Fruit fly (Drosophila melanogaster) whole organism, embryonic: ENCODE measurements around the gene RpS28b.

Source experiments
- Asciz ChIP-seq: fragments of 200-800 bp; sonication (Bioruptor generic); optimal IDR thresholded peaks from 2 replicates; lab custom pipeline; 2017; ENCODE audit warnings: missing biosample characterization, mild to moderate bottlenecking, missing genetic modification characterization, missing genetic modification reagents
- Bdp1 ChIP-seq: fragments of 200-800 bp; sonication (Bioruptor generic); optimal IDR thresholded peaks from 3 replicates; lab custom pipeline; 2016; ENCODE audit warnings: missing biosample characterization, missing genetic modification characterization
- CG10147 ChIP-seq: fragments of 200-800 bp; sonication (Bioruptor generic); optimal IDR thresholded peaks from 2 replicates; lab custom pipeline; 2019; ENCODE audit warnings: missing biosample characterization, mild to moderate bottlenecking, missing genetic modification characterization, moderate library complexity
- CG10321 ChIP-seq: fragments of 200-800 bp; sonication (Bioruptor generic); IDR thresholded peaks from 2 replicates; pipeline ENCODE4 v1.3.6; 2022; ENCODE audit warnings: missing biosample characterization, missing genetic modification characterization
- CG12299 ChIP-seq: fragments of 200-800 bp; sonication (Bioruptor generic); optimal IDR thresholded peaks from 2 replicates; lab custom pipeline; 2018; ENCODE audit warnings: missing biosample characterization, mild to moderate bottlenecking, missing genetic modification characterization
- CG1233 ChIP-seq: fragments of 200-800 bp; sonication (Bioruptor generic); optimal IDR thresholded peaks from 4 replicates; lab custom pipeline; 2018; ENCODE audit warnings: missing biosample characterization, mild to moderate bottlenecking, missing genetic modification characterization
- CG13296 ChIP-seq: fragments of 200-800 bp; sonication (Bioruptor generic); optimal IDR thresholded peaks from 3 replicates; lab custom pipeline; 2018; ENCODE audit warnings: missing biosample characterization, mild to moderate bottlenecking, missing genetic modification characterization
- CG14965 ChIP-seq: fragments of 200-800 bp; sonication (Bioruptor generic); optimal IDR thresholded peaks from 2 replicates; lab custom pipeline; 2016; ENCODE audit warnings: missing biosample characterization, missing genetic modification characterization, borderline replicate concordance
- CG15479 ChIP-seq: fragments of 200-800 bp; sonication (Bioruptor generic); optimal IDR thresholded peaks from 3 replicates; lab custom pipeline; 2019; ENCODE audit warnings: missing biosample characterization, mild to moderate bottlenecking, missing genetic modification characterization, moderate library complexity
- CG17612 ChIP-seq: fragments of 200-800 bp; sonication (Bioruptor generic); IDR thresholded peaks from 2 replicates; pipeline ENCODE4 v1.3.6; 2022; ENCODE audit warnings: missing biosample characterization, missing genetic modification characterization
- CG18476 ChIP-seq: fragments of 200-800 bp; sonication (Bioruptor generic); optimal IDR thresholded peaks from 2 replicates; lab custom pipeline; 2016; ENCODE audit warnings: missing biosample characterization, mild to moderate bottlenecking, missing genetic modification characterization
- CG2202 ChIP-seq: fragments of 200-800 bp; sonication (Bioruptor generic); optimal IDR thresholded peaks from 2 replicates; lab custom pipeline; 2018; ENCODE audit warnings: missing biosample characterization, mild to moderate bottlenecking, missing genetic modification characterization
- CG31224 ChIP-seq: fragments of 200-800 bp; sonication (Bioruptor generic); IDR thresholded peaks from 2 replicates; pipeline ENCODE4 v1.3.6; 2022; ENCODE audit warnings: missing biosample characterization, missing genetic modification characterization
- CG3995 ChIP-seq: fragments of 200-800 bp; sonication (Bioruptor generic); optimal IDR thresholded peaks from 3 replicates; lab custom pipeline; 2016; ENCODE audit warnings: missing biosample characterization, missing genetic modification characterization
- CG4617 ChIP-seq: fragments of 200-800 bp; sonication (Bioruptor generic); optimal IDR thresholded peaks from 3 replicates; lab custom pipeline; 2016; ENCODE audit warnings: missing biosample characterization, missing genetic modification characterization, borderline replicate concordance
- CG6254 ChIP-seq: fragments of 200-800 bp; sonication (Bioruptor generic); optimal IDR thresholded peaks from 3 replicates; lab custom pipeline; 2017; ENCODE audit warnings: mild to moderate bottlenecking, missing biosample characterization, missing genetic modification reagents, missing genetic modification characterization
- CG6791 ChIP-seq: fragments of 200-800 bp; sonication (Bioruptor generic); IDR thresholded peaks from 3 replicates; pipeline ENCODE4 v1.3.6; 2022; ENCODE audit warnings: missing biosample characterization, missing genetic modification characterization; ENCODE audit not compliant: partially characterized antibody
- CG7745 ChIP-seq: fragments of 200-800 bp; sonication (Bioruptor generic); optimal IDR thresholded peaks from 2 replicates; lab custom pipeline; 2018; ENCODE audit warnings: missing biosample characterization, mild to moderate bottlenecking, missing genetic modification characterization, moderate library complexity
- CG7963 ChIP-seq: fragments of 200-800 bp; sonication (Bioruptor generic); IDR thresholded peaks from 3 replicates; pipeline ENCODE4 v1.3.6; 2022; ENCODE audit warnings: missing biosample characterization, missing genetic modification characterization; ENCODE audit not compliant: partially characterized antibody
- CG9797 ChIP-seq: fragments of 200-800 bp; sonication (Bioruptor generic); optimal IDR thresholded peaks from 3 replicates; lab custom pipeline; 2018; ENCODE audit warnings: missing biosample characterization, mild to moderate bottlenecking, missing genetic modification characterization
- CG9932 ChIP-seq: fragments of 200-800 bp; sonication (Bioruptor generic); IDR thresholded peaks from 2 replicates; pipeline ENCODE4 v1.3.6; 2022; ENCODE audit warnings: missing biosample characterization, missing genetic modification characterization
- D19B ChIP-seq: fragments of 200-800 bp; sonication (Bioruptor generic); optimal IDR thresholded peaks from 2 replicates; lab custom pipeline; 2017; ENCODE audit warnings: missing biosample characterization, mild to moderate bottlenecking, missing genetic modification characterization
- Ets65A ChIP-seq: fragments of 200-800 bp; sonication (Bioruptor generic); peaks from one replicate; lab custom pipeline; 2016; ENCODE audit warnings: missing biosample characterization, missing genetic modification characterization
- Gsc ChIP-seq: fragments of 200-800 bp; sonication (Bioruptor generic); IDR thresholded peaks from 2 replicates; pipeline ENCODE4 v1.3.6; 2022; ENCODE audit warnings: missing biosample characterization, missing genetic modification characterization
- Hr39 ChIP-seq: fragments of >200 bp; optimal IDR thresholded peaks from 2 replicates; lab custom pipeline; 2017
- Jarid2 ChIP-seq: fragments of 200-800 bp; sonication (Bioruptor generic); optimal IDR thresholded peaks from 3 replicates; lab custom pipeline; 2017; ENCODE audit warnings: mild to moderate bottlenecking, missing biosample characterization, missing genetic modification reagents, missing genetic modification characterization
- Meics ChIP-seq: fragments of 200-800 bp; sonication (Bioruptor generic); optimal IDR thresholded peaks from 2 replicates; lab custom pipeline; 2017; ENCODE audit warnings: missing biosample characterization, mild to moderate bottlenecking, missing genetic modification characterization
- NC2β ChIP-seq: fragments of 200-800 bp; sonication (Bioruptor generic); optimal IDR thresholded peaks from 2 replicates; lab custom pipeline; 2016; ENCODE audit warnings: missing biosample characterization, missing genetic modification characterization
- Pdp1 ChIP-seq, 2 experiments: fragments of 200-800 bp; sonication (Bioruptor generic); optimal IDR thresholded peaks; 3 replicates each; lab custom pipeline; 2016; ENCODE audit warnings: missing biosample characterization in 2 of 2, missing genetic modification characterization in 2 of 2, mild to moderate bottlenecking in 1 of 2, moderate library complexity in 1 of 2
- Sin3A ChIP-seq: fragments of >200 bp; optimal IDR thresholded peaks from 2 replicates; lab custom pipeline; 2018
- Spps ChIP-seq: fragments of 200-800 bp; sonication (Bioruptor generic); optimal IDR thresholded peaks from 2 replicates; lab custom pipeline; 2018; ENCODE audit warnings: missing biosample characterization, mild to moderate bottlenecking, missing genetic modification characterization
- Sry-β ChIP-seq: fragments of 200-800 bp; sonication (Bioruptor generic); optimal IDR thresholded peaks from 2 replicates; lab custom pipeline; 2018; ENCODE audit warnings: missing biosample characterization, mild to moderate bottlenecking, missing genetic modification characterization, moderate library complexity
- abd-A ChIP-seq: fragments of 200-800 bp; sonication (Bioruptor generic); optimal IDR thresholded peaks from 3 replicates; lab custom pipeline; 2019; ENCODE audit warnings: missing biosample characterization, mild to moderate bottlenecking, missing genetic modification characterization, moderate library complexity
- ase ChIP-seq: fragments of 200-800 bp; sonication (Bioruptor generic); IDR thresholded peaks from 3 replicates; pipeline ENCODE4 v1.3.6; 2022; ENCODE audit warnings: missing biosample characterization, missing genetic modification characterization
- chm ChIP-seq: fragments of 200-800 bp; sonication (Bioruptor generic); IDR thresholded peaks from 2 replicates; pipeline ENCODE4 v1.3.6; 2022; ENCODE audit warnings: missing biosample characterization, missing genetic modification characterization
- crc ChIP-seq: fragments of 200-800 bp; sonication (Bioruptor generic); optimal IDR thresholded peaks from 2 replicates; lab custom pipeline; 2016; ENCODE audit warnings: missing biosample characterization, missing genetic modification characterization
- esg ChIP-seq: fragments of 200-800 bp; sonication (Bioruptor generic); conservative IDR thresholded peaks from 2 replicates; pipeline ENCODE4 v1.3.6; 2022; ENCODE audit warnings: missing biosample characterization, missing genetic modification characterization
- gcm2 ChIP-seq: fragments of 200-800 bp; sonication (Bioruptor generic); optimal IDR thresholded peaks from 2 replicates; lab custom pipeline; 2016; ENCODE audit warnings: missing biosample characterization, missing genetic modification characterization
- gro ChIP-seq: fragments of 200-800 bp; sonication (Bioruptor generic); optimal IDR thresholded peaks from 2 replicates; lab custom pipeline; 2016; ENCODE audit warnings: missing biosample characterization, missing genetic modification characterization
- gt ChIP-seq: fragments of 200-800 bp; sonication (Bioruptor generic); IDR thresholded peaks from 2 replicates; pipeline ENCODE4 v1.3.6; 2022; ENCODE audit warnings: missing biosample characterization, missing genetic modification characterization
- ham ChIP-seq: fragments of 200-800 bp; sonication (Bioruptor generic); IDR thresholded peaks from 2 replicates; pipeline ENCODE4 v1.3.6; 2022; ENCODE audit warnings: missing biosample characterization, missing genetic modification characterization
- ken ChIP-seq: fragments of 200-800 bp; sonication (Bioruptor generic); IDR thresholded peaks from 3 replicates; pipeline ENCODE4 v1.3.6; 2022; ENCODE audit warnings: missing biosample characterization, missing genetic modification characterization
- lov ChIP-seq, 2 experiments: fragments of 200-800 bp in 1 of 2; fragments of >200 bp in 1 of 2; sonication (Bioruptor generic) in 1 of 2; IDR thresholded peaks in 1 of 2; optimal IDR thresholded peaks in 1 of 2; 2 replicates in 1 of 2; 3 replicates in 1 of 2; pipeline versions ENCODE4 v1.3.6 to Lab custom; 2017 to 2022; ENCODE audit warnings: missing biosample characterization in 1 of 2, missing genetic modification characterization in 1 of 2
- nerfin-2 ChIP-seq: fragments of 200-800 bp; sonication (Bioruptor generic); IDR thresholded peaks from 2 replicates; pipeline ENCODE4 v1.3.6; 2022; ENCODE audit warnings: missing biosample characterization, missing genetic modification characterization; ENCODE audit not compliant: partially characterized antibody
- p53 ChIP-seq: fragments of 200-800 bp; sonication (Bioruptor generic); optimal IDR thresholded peaks from 2 replicates; lab custom pipeline; 2016; ENCODE audit warnings: missing biosample characterization, missing genetic modification characterization
- pho ChIP-seq: fragments of 200-800 bp; sonication (Bioruptor generic); optimal IDR thresholded peaks from 2 replicates; lab custom pipeline; 2016; ENCODE audit warnings: missing biosample characterization, missing genetic modification characterization
- ranshi ChIP-seq: fragments of 200-800 bp; sonication (Bioruptor generic); IDR thresholded peaks from 2 replicates; pipeline ENCODE4 v1.3.6; 2022; ENCODE audit warnings: missing biosample characterization, missing genetic modification characterization
- sna ChIP-seq: fragments of 200-800 bp; sonication (Bioruptor generic); IDR thresholded peaks from 2 replicates; pipeline ENCODE4 v1.3.6; 2022; ENCODE audit warnings: missing biosample characterization, missing genetic modification characterization; ENCODE audit not compliant: partially characterized antibody
- usp ChIP-seq: fragments of >200 bp; optimal IDR thresholded peaks from 2 replicates; lab custom pipeline; 2017; ENCODE audit warnings: missing biosample characterization, missing genetic modification characterization
- zen ChIP-seq: fragments of 200-800 bp; sonication (Bioruptor generic); optimal IDR thresholded peaks from 3 replicates; lab custom pipeline; 2018; ENCODE audit warnings: missing biosample characterization, mild to moderate bottlenecking, missing genetic modification characterization, moderate library complexity

The RpS28b gene

DNA sequence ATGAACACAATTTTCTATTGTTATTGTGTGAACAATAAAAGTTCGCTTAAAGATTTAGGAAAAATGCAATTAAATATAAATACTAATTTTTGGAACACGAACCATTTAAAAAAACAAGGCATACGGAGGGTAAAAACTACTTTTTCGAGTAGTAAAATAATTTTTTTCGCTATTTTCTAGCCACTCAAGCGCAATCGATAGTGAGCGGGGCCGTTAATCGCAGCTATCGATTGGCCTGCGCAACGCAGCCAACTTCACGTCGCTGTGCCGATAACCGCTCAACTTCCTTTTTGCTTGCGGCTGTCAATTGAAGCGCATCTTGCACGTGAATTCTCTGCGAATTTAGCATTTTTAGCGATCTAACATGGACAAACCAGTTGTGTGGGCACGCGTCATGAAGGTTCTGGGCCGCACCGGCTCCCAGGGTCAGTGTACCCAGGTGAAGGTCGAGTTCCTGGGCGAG lies at the start of gene RpS28b (continued):
- TF ChIP-seq CG7745 (tag; lab: Kevin White, UChicago) (no peak), nerfin-2 (peak; percentile 52; the same call in 1 of the 2 replicates), lov (optimal IDR thresholded peaks at IDR 0.05; lab: Kevin White, UChicago) (no peak), lov (GFP tag; IDR thresholded peaks at IDR 0.05; lab: Robert Waterston, UW) (peak; percentile 97), Jarid2 (peak; percentile 80), chm (GFP tag; lab: Robert Waterston, UW) (peak; percentile 97), sna (peak; percentile 14; the same call in 1 of the 2 replicates), gcm2 (GFP tag; lab: Kevin White, UChicago) (peak; percentile 66), Spps (peak; percentile 42), pho (GFP tag; lab: Kevin White, UChicago) (peak; percentile 88), Pdp1 (GFP tag; optimal IDR thresholded peaks at IDR 0.05; lab: Kevin White, UChicago) (peak; percentile 72 to 74), CG6791 (GFP tag; lab: Robert Waterston, UW) (peak; percentile 89), crc (GFP tag; lab: Kevin White, UChicago) (peak; percentile 69), ase (GFP tag; lab: Robert Waterston, UW) (peak; percentile 93), Gsc (GFP tag; lab: Robert Waterston, UW) (no peak; the same call in 1 of the 2 replicates), gt (GFP tag; lab: Robert Waterston, UW) (peak; percentile 81), NC2β (GFP tag; lab: Kevin White, UChicago) (peak; percentile 94), Sin3A (lab: Kevin White, UChicago) (peak; percentile 35), Asciz (GFP tag; lab: Kevin White, UChicago) (peak; percentile 86), CG10147 (GFP tag; lab: Kevin White, UChicago) (peak; percentile 68), abd-A (tag; lab: Kevin White, UChicago) (no peak), CG12299 (tag; lab: Kevin White, UChicago) (peak; percentile 69), ranshi (GFP tag; lab: Robert Waterston, UW) (peak; percentile 90), CG10321 (GFP tag; lab: Robert Waterston, UW) (peak; percentile 73), gro (GFP tag; lab: Kevin White, UChicago) (peak; percentile 86), Sry-β (GFP tag; lab: Kevin White, UChicago) (peak; percentile 89), CG31224 (peak; percentile 86), D19B (GFP tag; lab: Kevin White, UChicago) (peak; percentile 78), CG15479 (GFP tag; lab: Kevin White, UChicago) (peak; percentile 54), zen (tag; lab: Kevin White, UChicago) (peak; percentile 58), CG4617 (GFP tag; lab: Kevin White, UChicago) (peak; percentile 57), usp (GFP tag; lab: Kevin White, UChicago) (no peak), Hr39 (lab: Kevin White, UChicago) (no peak), CG1233 (peak; percentile 94), CG3995 (GFP tag; lab: Kevin White, UChicago) (peak; percentile 71), CG9797 (GFP tag; lab: Kevin White, UChicago) (peak; percentile 48), CG13296 (GFP tag; lab: Kevin White, UChicago) (peak; percentile 90), CG18476 (peak; percentile 58), Ets65A (GFP tag; lab: Kevin White, UChicago) (peak; percentile 99), CG17612 (GFP tag; lab: Robert Waterston, UW) (peak; percentile 81), CG9932 (GFP tag; lab: Robert Waterston, UW) (peak; percentile 90), esg (peak; percentile 44; the same call in 1 of the 2 replicates), CG2202 (tag; lab: Kevin White, UChicago) (peak; percentile 65), Bdp1 (GFP tag; lab: Kevin White, UChicago) (peak; percentile 76), CG7963 (peak; percentile 77), p53 (peak; percentile 84), ken (peak; percentile 94), CG6254 (peak; percentile 52), CG14965 (peak; percentile 73), Meics (GFP tag; lab: Kevin White, UChicago) (peak; percentile 95), ham (peak; percentile 86)
